Fruit fly (Drosophila melanogaster) whole organism, embryonic: ENCODE measurements around the gene CrebB.

Source experiments
- Asciz ChIP-seq: fragments of 200-800 bp; sonication (Bioruptor generic); optimal IDR thresholded peaks from 2 replicates; lab custom pipeline; 2017; ENCODE audit warnings: missing biosample characterization, mild to moderate bottlenecking, missing genetic modification characterization, missing genetic modification reagents
- Awh ChIP-seq: fragments of 200-800 bp; sonication (Bioruptor generic); IDR thresholded peaks from 2 replicates; pipeline ENCODE4, ENCODE4 v1.3.6; 2022; ENCODE audit warnings: missing biosample characterization, missing genetic modification characterization
- B-H2 ChIP-seq: fragments of 200-800 bp; sonication (Bioruptor generic); optimal IDR thresholded peaks from 2 replicates; lab custom pipeline; 2018; ENCODE audit warnings: missing biosample characterization, mild to moderate bottlenecking, missing genetic modification characterization
- BtbVII ChIP-seq: fragments of 200-800 bp; sonication (Bioruptor generic); optimal IDR thresholded peaks from 3 replicates; lab custom pipeline; 2017; ENCODE audit warnings: missing biosample characterization, mild to moderate bottlenecking, missing genetic modification characterization
- CG10543 ChIP-seq: fragments of 200-800 bp; sonication (Bioruptor generic); optimal IDR thresholded peaks from 3 replicates; lab custom pipeline; 2017; ENCODE audit warnings: missing biosample characterization, mild to moderate bottlenecking, missing genetic modification characterization, moderate library complexity
- CG10979 ChIP-seq: fragments of 200-800 bp; sonication (Bioruptor generic); optimal IDR thresholded peaks from 2 replicates; lab custom pipeline; 2018; ENCODE audit warnings: missing biosample characterization, mild to moderate bottlenecking, missing genetic modification characterization, moderate library complexity
- CG11695 ChIP-seq: fragments of 200-800 bp; sonication (Bioruptor generic); IDR thresholded peaks from 3 replicates; pipeline ENCODE4 v1.3.6; 2022; ENCODE audit warnings: missing biosample characterization, missing genetic modification characterization
- CG14667 ChIP-seq: fragments of 200-800 bp; sonication (Bioruptor generic); IDR thresholded peaks from 2 replicates; pipeline ENCODE4 v1.3.6; 2022; ENCODE audit warnings: missing biosample characterization, missing genetic modification characterization
- CG1603 ChIP-seq: fragments of 200-800 bp; sonication (Bioruptor generic); optimal IDR thresholded peaks from 2 replicates; lab custom pipeline; 2019; ENCODE audit warnings: missing biosample characterization, mild to moderate bottlenecking, missing genetic modification characterization, moderate library complexity
- CG16813 ChIP-seq: fragments of 200-800 bp; sonication (Bioruptor generic); IDR thresholded peaks from 3 replicates; pipeline ENCODE4 v1.3.6; 2022; ENCODE audit warnings: missing biosample characterization, missing genetic modification characterization; ENCODE audit not compliant: partially characterized antibody
- CG17385 ChIP-seq: fragments of 200-800 bp; sonication (Bioruptor generic); optimal IDR thresholded peaks from 3 replicates; lab custom pipeline; 2018; ENCODE audit warnings: missing biosample characterization, mild to moderate bottlenecking, missing genetic modification characterization
- CG2129 ChIP-seq: fragments of 200-800 bp; sonication (Bioruptor generic); IDR thresholded peaks from 2 replicates; pipeline ENCODE4 v1.3.6; 2022; ENCODE audit warnings: missing biosample characterization, missing genetic modification characterization; ENCODE audit not compliant: partially characterized antibody
- CG30403 ChIP-seq: fragments of 200-800 bp; sonication (Bioruptor generic); optimal IDR thresholded peaks from 3 replicates; lab custom pipeline; 2016; ENCODE audit warnings: missing biosample characterization, missing genetic modification characterization
- CG31224 ChIP-seq: fragments of 200-800 bp; sonication (Bioruptor generic); IDR thresholded peaks from 2 replicates; pipeline ENCODE4 v1.3.6; 2022; ENCODE audit warnings: missing biosample characterization, missing genetic modification characterization
- CG34224 ChIP-seq: fragments of 200-800 bp; sonication (Bioruptor generic); IDR thresholded peaks from 3 replicates; pipeline ENCODE4 v1.3.6; 2022; ENCODE audit warnings: missing biosample characterization, missing genetic modification characterization; ENCODE audit not compliant: partially characterized antibody
- CG34422 ChIP-seq: fragments of 200-800 bp; sonication (Bioruptor generic); IDR thresholded peaks from 3 replicates; pipeline ENCODE4 v1.3.6; 2022; ENCODE audit warnings: missing biosample characterization, missing genetic modification characterization
- CG5953 ChIP-seq: fragments of 200-800 bp; sonication (Bioruptor generic); IDR thresholded peaks from 2 replicates; pipeline ENCODE4 v1.3.6; 2022; ENCODE audit warnings: missing biosample characterization, missing genetic modification characterization
- CG6854 ChIP-seq: fragments of 200-800 bp; sonication (Bioruptor generic); optimal IDR thresholded peaks from 3 replicates; lab custom pipeline; 2017; ENCODE audit warnings: missing biosample characterization, mild to moderate bottlenecking, missing genetic modification characterization
- CG7786 ChIP-seq: fragments of 200-800 bp; sonication (Bioruptor generic); optimal IDR thresholded peaks from 2 replicates; lab custom pipeline; 2016; ENCODE audit warnings: missing biosample characterization, missing genetic modification characterization
- CG8281 ChIP-seq: fragments of 200-800 bp; sonication (Bioruptor generic); optimal IDR thresholded peaks from 2 replicates; lab custom pipeline; 2018; ENCODE audit warnings: missing biosample characterization, mild to moderate bottlenecking, missing genetic modification characterization, moderate library complexity
- CG8944 ChIP-seq: fragments of 200-800 bp; sonication (Bioruptor generic); optimal IDR thresholded peaks from 3 replicates; lab custom pipeline; 2016; ENCODE audit warnings: missing biosample characterization, missing genetic modification characterization
- CoRest ChIP-seq: fragments of 200-800 bp; sonication (Bioruptor generic); optimal IDR thresholded peaks from 3 replicates; lab custom pipeline; 2018; ENCODE audit warnings: missing biosample characterization, mild to moderate bottlenecking, missing genetic modification characterization, moderate library complexity
- Drgx ChIP-seq: fragments of 200-800 bp; sonication (Bioruptor generic); IDR thresholded peaks from 2 replicates; pipeline ENCODE4 v1.3.6; 2022; ENCODE audit warnings: missing biosample characterization, missing genetic modification characterization
- H15 ChIP-seq: fragments of 200-800 bp; sonication (Bioruptor generic); IDR thresholded peaks from 3 replicates; pipeline ENCODE4 v1.3.6; 2022; ENCODE audit warnings: missing biosample characterization, missing genetic modification characterization
- HHEX ChIP-seq: fragments of 200-800 bp; sonication (Bioruptor generic); optimal IDR thresholded peaks from 3 replicates; lab custom pipeline; 2017; ENCODE audit warnings: missing biosample characterization, mild to moderate bottlenecking, missing genetic modification characterization, missing genetic modification reagents
- HmgD ChIP-seq: fragments of 200-800 bp; sonication (Bioruptor generic); optimal IDR thresholded peaks from 3 replicates; lab custom pipeline; 2016; ENCODE audit warnings: missing biosample characterization, missing genetic modification characterization
- Hmr ChIP-seq: fragments of 200-800 bp; sonication (Bioruptor generic); optimal IDR thresholded peaks from 3 replicates; lab custom pipeline; 2017; ENCODE audit warnings: mild to moderate bottlenecking, missing biosample characterization, missing genetic modification reagents, missing genetic modification characterization
- Mad ChIP-seq: fragments of 200-800 bp; sonication (Bioruptor generic); optimal IDR thresholded peaks from 2 replicates; lab custom pipeline; 2016; ENCODE audit warnings: missing biosample characterization, missing genetic modification characterization
- Oli ChIP-seq: fragments of 200-800 bp; sonication (Bioruptor generic); optimal IDR thresholded peaks from 2 replicates; lab custom pipeline; 2018; ENCODE audit warnings: missing biosample characterization, mild to moderate bottlenecking, missing genetic modification characterization, moderate library complexity
- Optix ChIP-seq: fragments of 200-800 bp; sonication (Bioruptor generic); IDR thresholded peaks from 3 replicates; pipeline ENCODE4 v1.3.6; 2022; ENCODE audit warnings: missing biosample characterization, missing genetic modification characterization
- Ptx1 ChIP-seq: fragments of 200-800 bp; sonication (Bioruptor generic); IDR thresholded peaks from 2 replicates; pipeline ENCODE4 v1.3.6; 2022; ENCODE audit warnings: missing biosample characterization, missing genetic modification characterization
- Rfx ChIP-seq: fragments of 200-800 bp; sonication (Bioruptor generic); IDR thresholded peaks from 2 replicates; pipeline ENCODE4 v1.3.6; 2022; ENCODE audit warnings: missing biosample characterization, missing genetic modification characterization
- Rx ChIP-seq: fragments of 200-800 bp; sonication (Bioruptor generic); IDR thresholded peaks from 2 replicates; pipeline ENCODE4 v1.3.6; 2022; ENCODE audit warnings: missing biosample characterization, missing genetic modification characterization
- Sin3A ChIP-seq: fragments of >200 bp; optimal IDR thresholded peaks from 2 replicates; lab custom pipeline; 2018
- ato ChIP-seq: fragments of 200-800 bp; sonication (Bioruptor generic); IDR thresholded peaks from 2 replicates; pipeline ENCODE4 v1.3.6; 2022; ENCODE audit warnings: missing biosample characterization, missing genetic modification characterization; ENCODE audit not compliant: partially characterized antibody
- bcd ChIP-seq: fragments of 200-800 bp; sonication (Bioruptor generic); optimal IDR thresholded peaks from 2 replicates; lab custom pipeline; 2017; ENCODE audit warnings: missing biosample characterization, mild to moderate bottlenecking, missing genetic modification characterization
- croc ChIP-seq: fragments of 200-800 bp; sonication (Bioruptor generic); conservative IDR thresholded peaks from 3 replicates; pipeline ENCODE4 v1.3.6; 2022; ENCODE audit warnings: missing biosample characterization, missing genetic modification characterization
- crp ChIP-seq, 2 experiments: fragments of 200-800 bp; sonication (Bioruptor generic); optimal IDR thresholded peaks; 2 replicates in 1 of 2; 3 replicates in 1 of 2; lab custom pipeline; 2017; ENCODE audit warnings: missing biosample characterization in 2 of 2, missing genetic modification characterization in 2 of 2, mild to moderate bottlenecking in 1 of 2, moderate library complexity in 1 of 2
- dysf ChIP-seq: fragments of 200-800 bp; sonication (Bioruptor generic); IDR thresholded peaks from 3 replicates; pipeline ENCODE4 v1.3.6; 2022; ENCODE audit warnings: missing biosample characterization, missing genetic modification characterization
- emc ChIP-seq: fragments of 200-800 bp; sonication (Bioruptor generic); optimal IDR thresholded peaks from 2 replicates; lab custom pipeline; 2016; ENCODE audit warnings: missing biosample characterization, missing genetic modification characterization
- exex ChIP-seq: fragments of 200-800 bp; sonication (Bioruptor generic); optimal IDR thresholded peaks from 4 replicates; lab custom pipeline; 2018; ENCODE audit warnings: missing biosample characterization, mild to moderate bottlenecking, missing genetic modification characterization, moderate library complexity
- gfzf ChIP-seq: fragments of 200-800 bp; sonication (Bioruptor generic); optimal IDR thresholded peaks from 2 replicates; lab custom pipeline; 2016; ENCODE audit warnings: missing biosample characterization, mild to moderate bottlenecking, missing genetic modification characterization, moderate library complexity
- pho ChIP-seq: fragments of 200-800 bp; sonication (Bioruptor generic); optimal IDR thresholded peaks from 2 replicates; lab custom pipeline; 2016; ENCODE audit warnings: missing biosample characterization, missing genetic modification characterization
- sc ChIP-seq, 3 experiments: fragments of >200 bp in 2 of 3; fragments of 200-800 bp in 1 of 3; sonication (Bioruptor generic) in 1 of 3; optimal IDR thresholded peaks; 2 replicates in 2 of 3; 3 replicates in 1 of 3; lab custom pipeline; 2017; ENCODE audit warnings: mild to moderate bottlenecking in 1 of 3, missing biosample characterization in 1 of 3, missing genetic modification characterization in 1 of 3, missing genetic modification reagents in 1 of 3
- sisA ChIP-seq: fragments of 200-800 bp; sonication (Bioruptor generic); IDR thresholded peaks from 2 replicates; pipeline ENCODE4 v1.3.6; 2022; ENCODE audit warnings: missing biosample characterization, missing genetic modification characterization
- slbo ChIP-seq: fragments of 200-800 bp; sonication (Bioruptor generic); IDR thresholded peaks from 2 replicates; pipeline ENCODE4 v1.3.6; 2022; ENCODE audit warnings: missing biosample characterization, missing genetic modification characterization
- trh ChIP-seq: fragments of 200-800 bp; sonication (Bioruptor generic); optimal IDR thresholded peaks from 2 replicates; lab custom pipeline; 2016; ENCODE audit warnings: missing biosample characterization, missing genetic modification characterization
- wor ChIP-seq: fragments of 200-800 bp; sonication (Bioruptor generic); IDR thresholded peaks from 2 replicates; pipeline ENCODE4 v1.3.6; 2022; ENCODE audit warnings: missing biosample characterization, missing genetic modification characterization
- zfh2 ChIP-seq: fragments of 200-800 bp; sonication (Bioruptor generic); optimal IDR thresholded peaks from 2 replicates; lab custom pipeline; 2016; ENCODE audit warnings: missing biosample characterization, missing genetic modification characterization

CrebB gene

DNA sequence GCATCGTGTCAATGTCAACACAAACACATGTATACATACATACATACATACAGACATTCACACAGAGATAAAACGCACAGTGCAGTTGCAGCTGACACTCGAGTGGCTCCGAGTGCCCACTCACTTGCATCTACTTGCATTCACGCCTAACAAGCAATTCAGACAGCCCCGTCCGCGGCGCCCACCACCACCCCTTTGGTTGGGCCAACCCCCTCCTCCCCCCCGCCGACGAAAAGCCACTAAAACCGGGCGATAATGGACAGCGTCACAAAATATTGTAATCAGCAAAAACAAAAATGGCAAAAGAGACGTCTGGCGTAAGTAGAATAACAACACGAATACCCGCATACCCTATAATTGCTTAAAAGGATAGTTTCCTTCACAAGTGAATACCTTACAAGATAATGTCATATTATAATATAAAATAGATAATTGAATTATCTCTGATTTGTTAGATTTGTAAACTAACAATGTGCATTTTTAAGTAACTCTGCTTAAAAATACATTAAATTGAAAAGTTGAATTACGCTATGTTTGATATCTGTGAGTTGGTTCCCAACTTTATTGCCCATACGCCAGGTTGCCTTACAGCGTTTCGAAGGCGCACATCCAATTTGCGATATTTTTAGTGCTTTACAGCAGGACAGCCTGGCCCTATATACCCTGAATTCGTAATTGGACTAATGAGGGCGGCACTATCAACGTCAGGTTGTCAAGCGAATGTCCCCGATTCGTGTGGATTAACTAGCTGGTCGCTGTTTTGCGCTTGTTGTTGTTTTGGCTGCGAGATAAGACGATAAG, 40.6 kb downstream of the CrebB start (continued):
- TF ChIP-seq Rx (GFP tag; lab: Robert Waterston, UW) = no peak
- no peak for TF ChIP-seq CG2129 (GFP tag; lab: Robert Waterston, UW)
- no peak for TF ChIP-seq HHEX (GFP tag; lab: Kevin White, UChicago)
- TF ChIP-seq CG30403 (GFP tag; lab: Kevin White, UChicago) = no peak
- TF ChIP-seq CG8281 (tag; lab: Kevin White, UChicago) = no peak
- TF ChIP-seq Asciz (GFP tag; lab: Kevin White, UChicago) = no peak
- TF ChIP-seq croc (GFP tag; lab: Robert Waterston, UW) = no peak
- TF ChIP-seq Rfx (GFP tag; lab: Robert Waterston, UW) = peak; percentile 14; the same call in 1 of the 2 replicates
- peak; percentile 10 for TF ChIP-seq Oli (tag; lab: Kevin White, UChicago)
- TF ChIP-seq gfzf (GFP tag; lab: Kevin White, UChicago) = no peak
- TF ChIP-seq BtbVII (GFP tag; lab: Kevin White, UChicago) = no peak
- peak; percentile 22; the same call in 1 of the 2 replicates for TF ChIP-seq slbo (GFP tag; lab: Robert Waterston, UW)
- no peak for TF ChIP-seq CG17385 (GFP tag; lab: Kevin White, UChicago)
- peak; percentile 1 for TF ChIP-seq CoRest
- no peak for TF ChIP-seq ato (GFP tag; lab: Robert Waterston, UW)
- no peak for TF ChIP-seq CG14667
- TF ChIP-seq CG10979 (tag; lab: Kevin White, UChicago) = no peak
- no peak for TF ChIP-seq wor (GFP tag; lab: Robert Waterston, UW)
- no peak for TF ChIP-seq emc (GFP tag; lab: Kevin White, UChicago)
- no peak for TF ChIP-seq Hmr
- peak; percentile 12 for TF ChIP-seq CG10543 (GFP tag; lab: Kevin White, UChicago)
- TF ChIP-seq Ptx1 (GFP tag; lab: Robert Waterston, UW) = no peak
- TF ChIP-seq CG6854 = no peak
- TF ChIP-seq H15 (GFP tag; lab: Robert Waterston, UW) = no peak
- no peak for TF ChIP-seq trh
- TF ChIP-seq Drgx (GFP tag; lab: Robert Waterston, UW) = no peak
- no peak for TF ChIP-seq CG31224 (GFP tag; lab: Robert Waterston, UW)
- TF ChIP-seq sc (optimal IDR thresholded peaks at IDR 0.05; lab: Kevin White, UChicago) = no peak
- no peak for TF ChIP-seq sc (GFP tag; optimal IDR thresholded peaks at IDR 0.05; lab: Kevin White, UChicago)
- no peak for TF ChIP-seq Awh (GFP tag; lab: Robert Waterston, UW)
- no peak for TF ChIP-seq CG16813 (GFP tag; lab: Robert Waterston, UW)
- TF ChIP-seq Sin3A (lab: Kevin White, UChicago) = no peak
- TF ChIP-seq CG1603 (tag; lab: Kevin White, UChicago) = no peak
- TF ChIP-seq CG11695 = no peak
- TF ChIP-seq CG7786 (GFP tag; lab: Kevin White, UChicago) = no peak
- TF ChIP-seq Mad = no peak
- TF ChIP-seq sisA (GFP tag; lab: Robert Waterston, UW) = no peak
- no peak for TF ChIP-seq HmgD (GFP tag; lab: Kevin White, UChicago)
- TF ChIP-seq Optix (GFP tag; lab: Robert Waterston, UW) = no peak
- no peak for TF ChIP-seq bcd (GFP tag; lab: Kevin White, UChicago)
- no peak for TF ChIP-seq zfh2 (GFP tag; lab: Kevin White, UChicago)
- no peak for TF ChIP-seq CG8944 (GFP tag; lab: Kevin White, UChicago)
- peak; percentile 57 for TF ChIP-seq exex (tag; lab: Kevin White, UChicago)
- TF ChIP-seq CG34224 = no peak
- TF ChIP-seq dysf (GFP tag; lab: Robert Waterston, UW) = no peak
- TF ChIP-seq CG34422 (GFP tag; lab: Robert Waterston, UW) = no peak
- no peak for TF ChIP-seq CG5953 (GFP tag; lab: Robert Waterston, UW)
- TF ChIP-seq B-H2 (GFP tag; lab: Kevin White, UChicago) = no peak
- TF ChIP-seq pho (GFP tag; lab: Kevin White, UChicago) = no peak
- no peak for TF ChIP-seq crp (GFP tag; optimal IDR thresholded peaks at IDR 0.05; lab: Kevin White, UChicago)
